Worm (Caenorhabditis elegans) whole organism, late embryonic: ENCODE data around the gene ess-2.

Experiments used
- C08G9.2 ChIP-seq: sonication (generic microtip); optimal IDR thresholded peaks from 2 replicates; lab custom pipeline; 2016; ENCODE audit warnings: mild to moderate bottlenecking, missing genetic modification characterization, moderate library complexity, missing compliant biosample characterization
- C38D4.7 ChIP-seq: fragments of 200-800 bp; sonication (Bioruptor generic); optimal IDR thresholded peaks from 2 replicates; lab custom pipeline; 2018; ENCODE audit warnings: mild to moderate bottlenecking, missing genetic modification characterization, moderate library complexity, missing compliant biosample characterization
- F13H6.1 ChIP-seq: sonication (generic microtip); optimal IDR thresholded peaks from 2 replicates; lab custom pipeline; 2016; ENCODE audit warnings: missing genetic modification characterization, missing compliant biosample characterization
- K02D7.2 ChIP-seq: sonication (generic microtip); optimal IDR thresholded peaks from 2 replicates; lab custom pipeline; 2017; ENCODE audit warnings: mild to moderate bottlenecking, missing genetic modification characterization, missing compliant biosample characterization
- K09A11.1 ChIP-seq: sonication (generic microtip); optimal IDR thresholded peaks from 2 replicates; lab custom pipeline; 2017; ENCODE audit warnings: antibody characterized with exemption, mild to moderate bottlenecking, missing genetic modification characterization, missing compliant biosample characterization; ENCODE audit not compliant: insufficient read depth
- T23F11.4 ChIP-seq: fragments of 200-800 bp; sonication (Bioruptor generic); optimal IDR thresholded peaks from 2 replicates; lab custom pipeline; 2018; ENCODE audit warnings: mild to moderate bottlenecking, missing genetic modification characterization, missing compliant biosample characterization
- Y22D7AL.16 ChIP-seq: sonication (generic microtip); optimal IDR thresholded peaks from 2 replicates; lab custom pipeline; 2016; ENCODE audit warnings: missing genetic modification characterization, missing compliant biosample characterization
- ahr-1 ChIP-seq: sonication (generic microtip); optimal IDR thresholded peaks from 2 replicates; lab custom pipeline; 2016; ENCODE audit warnings: missing genetic modification characterization, missing compliant biosample characterization
- ama-1 ChIP-seq: fragments of 150-350 bp; optimal IDR thresholded peaks from 2 replicates; lab custom pipeline; 2014
- ceh-18 ChIP-seq: sonication (generic microtip); optimal IDR thresholded peaks from 2 replicates; lab custom pipeline; 2016; ENCODE audit warnings: missing genetic modification characterization, missing compliant biosample characterization
- ceh-22 ChIP-seq: sonication (generic microtip); optimal IDR thresholded peaks from 2 replicates; lab custom pipeline; 2017; ENCODE audit warnings: missing biosample characterization, missing genetic modification characterization
- ceh-24 ChIP-seq: sonication (generic microtip); optimal IDR thresholded peaks from 2 replicates; lab custom pipeline; 2016; ENCODE audit warnings: mild to moderate bottlenecking, missing genetic modification characterization, missing compliant biosample characterization
- ceh-30 ChIP-seq: fragments of 150-350 bp; optimal IDR thresholded peaks from 2 replicates; lab custom pipeline; 2014; ENCODE audit warnings: missing biosample characterization, missing genetic modification characterization
- ceh-31 ChIP-seq: sonication (generic microtip); optimal IDR thresholded peaks from 2 replicates; lab custom pipeline; 2016; ENCODE audit warnings: missing genetic modification characterization, missing compliant biosample characterization
- ceh-34 ChIP-seq: sonication (generic microtip); optimal IDR thresholded peaks from 2 replicates; lab custom pipeline; 2016; ENCODE audit warnings: mild to moderate bottlenecking, missing genetic modification characterization, missing compliant biosample characterization
- ceh-6 ChIP-seq: fragments of 200-800 bp; sonication (Bioruptor generic); optimal IDR thresholded peaks from 2 replicates; lab custom pipeline; 2018; ENCODE audit warnings: mild to moderate bottlenecking, missing genetic modification characterization, missing compliant biosample characterization
- dve-1 ChIP-seq: sonication (generic microtip); optimal IDR thresholded peaks from 2 replicates; lab custom pipeline; 2017; ENCODE audit warnings: antibody characterized with exemption, mild to moderate bottlenecking, missing genetic modification characterization, missing compliant biosample characterization
- eyg-1 ChIP-seq: sonication (generic microtip); optimal IDR thresholded peaks from 2 replicates; lab custom pipeline; 2016; ENCODE audit warnings: missing genotype, missing genetic modification characterization, missing compliant biosample characterization
- fax-1 ChIP-seq: sonication (generic microtip); optimal IDR thresholded peaks from 2 replicates; lab custom pipeline; 2016; ENCODE audit warnings: missing genotype, missing genetic modification characterization, missing compliant biosample characterization
- fkh-10 ChIP-seq: fragments of 150-350 bp; optimal IDR thresholded peaks from 2 replicates; lab custom pipeline; 2014; ENCODE audit warnings: missing biosample characterization, missing genetic modification reagents, missing genetic modification characterization
- fkh-6 ChIP-seq: sonication (generic microtip); optimal IDR thresholded peaks from 2 replicates; lab custom pipeline; 2016; ENCODE audit warnings: missing genetic modification characterization, missing compliant biosample characterization
- hlh-6 ChIP-seq: sonication (generic microtip); optimal IDR thresholded peaks from 2 replicates; lab custom pipeline; 2016; ENCODE audit warnings: missing genotype, missing genetic modification characterization, missing compliant biosample characterization
- hlh-8 ChIP-seq: sonication (generic microtip); optimal IDR thresholded peaks from 2 replicates; lab custom pipeline; 2016; ENCODE audit warnings: missing genotype, missing genetic modification characterization, missing compliant biosample characterization
- lim-6 ChIP-seq: sonication (generic microtip); optimal IDR thresholded peaks from 2 replicates; lab custom pipeline; 2016; ENCODE audit warnings: missing genetic modification characterization, missing compliant biosample characterization
- lin-11 ChIP-seq: fragments of 200-800 bp; sonication (Bioruptor generic); optimal IDR thresholded peaks from 2 replicates; lab custom pipeline; 2018; ENCODE audit warnings: mild to moderate bottlenecking, missing genetic modification characterization, missing compliant biosample characterization
- madf-2 ChIP-seq: sonication (generic microtip); optimal IDR thresholded peaks from 2 replicates; lab custom pipeline; 2017; ENCODE audit warnings: missing genetic modification characterization, missing compliant biosample characterization
- mec-3 ChIP-seq: sonication (generic microtip); optimal IDR thresholded peaks from 2 replicates; lab custom pipeline; 2016; ENCODE audit warnings: borderline replicate concordance, missing genetic modification characterization, missing compliant biosample characterization
- nfya-1 ChIP-seq: sonication (generic microtip); optimal IDR thresholded peaks from 2 replicates; lab custom pipeline; 2017; ENCODE audit warnings: missing genetic modification characterization, mild to moderate bottlenecking, missing compliant biosample characterization, antibody characterized with exemption, moderate library complexity
- nhr-11 ChIP-seq: fragments of 150-350 bp; optimal IDR thresholded peaks from 2 replicates; lab custom pipeline; 2014; ENCODE audit warnings: missing biosample characterization, missing genetic modification characterization
- nhr-232 ChIP-seq: sonication (generic microtip); optimal IDR thresholded peaks from 2 replicates; lab custom pipeline; 2016; ENCODE audit warnings: missing genetic modification characterization, missing compliant biosample characterization
- npax-4 ChIP-seq: sonication (generic microtip); optimal IDR thresholded peaks from 2 replicates; lab custom pipeline; 2016; ENCODE audit warnings: missing genetic modification characterization, missing compliant biosample characterization
- odd-2 ChIP-seq: sonication (generic microtip); optimal IDR thresholded peaks from 2 replicates; lab custom pipeline; 2017; ENCODE audit warnings: antibody characterized with exemption, mild to moderate bottlenecking, missing genetic modification characterization, missing compliant biosample characterization
- pat-9 ChIP-seq: fragments of 200-800 bp; sonication (Bioruptor generic); optimal IDR thresholded peaks from 2 replicates; lab custom pipeline; 2018; ENCODE audit warnings: mild to moderate bottlenecking, missing genetic modification characterization, moderate library complexity, missing compliant biosample characterization
- pax-1 ChIP-seq: fragments of 150-350 bp; optimal IDR thresholded peaks from 2 replicates; lab custom pipeline; 2014; ENCODE audit warnings: missing biosample characterization, missing genetic modification characterization
- pqm-1 ChIP-seq: sonication (generic microtip); optimal IDR thresholded peaks from 2 replicates; lab custom pipeline; 2016; ENCODE audit warnings: missing genetic modification characterization, missing compliant biosample characterization
- pros-1 ChIP-seq: fragments of 150-350 bp; optimal IDR thresholded peaks from 2 replicates; lab custom pipeline; 2014; ENCODE audit warnings: missing biosample characterization, missing genetic modification reagents, missing genetic modification characterization
- ref-2 ChIP-seq: sonication (generic microtip); optimal IDR thresholded peaks from 2 replicates; lab custom pipeline; 2016; ENCODE audit warnings: missing genetic modification characterization, missing compliant biosample characterization
- rnt-1 ChIP-seq: sonication (generic microtip); optimal IDR thresholded peaks from 2 replicates; lab custom pipeline; 2016; ENCODE audit warnings: missing genetic modification characterization, missing compliant biosample characterization
- sox-2 ChIP-seq: fragments of 200-800 bp; sonication (Bioruptor generic); IDR thresholded peaks from 2 replicates; pipeline ENCODE4 v1.3.6; 2022; ENCODE audit warnings: missing genetic modification reagents, missing genetic modification characterization, missing compliant biosample characterization
- sox-4 ChIP-seq: sonication (generic microtip); optimal IDR thresholded peaks from 2 replicates; lab custom pipeline; 2017; ENCODE audit warnings: mild to moderate bottlenecking, missing genetic modification characterization, inconsistent platforms, missing compliant biosample characterization
- syd-9 ChIP-seq: sonication (generic microtip); optimal IDR thresholded peaks from 2 replicates; lab custom pipeline; 2016; ENCODE audit warnings: mild to moderate bottlenecking, missing genetic modification characterization, moderate library complexity, missing compliant biosample characterization
- ttx-3 ChIP-seq: sonication (generic microtip); optimal IDR thresholded peaks from 2 replicates; lab custom pipeline; 2016; ENCODE audit warnings: missing genetic modification reagents, missing genetic modification characterization, missing compliant biosample characterization
- unc-42 ChIP-seq: sonication (generic microtip); optimal IDR thresholded peaks from 2 replicates; lab custom pipeline; 2016; ENCODE audit warnings: missing genotype, missing genetic modification characterization, missing compliant biosample characterization
- unc-55 ChIP-seq: sonication (generic microtip); optimal IDR thresholded peaks from 2 replicates; lab custom pipeline; 2017; ENCODE audit warnings: missing biosample characterization, missing genetic modification reagents, missing genetic modification characterization
- unc-86 ChIP-seq: sonication (generic microtip); optimal IDR thresholded peaks from 2 replicates; lab custom pipeline; 2016; ENCODE audit warnings: missing genetic modification characterization, missing compliant biosample characterization
- zip-5 ChIP-seq: sonication (generic microtip); optimal IDR thresholded peaks from 2 replicates; lab custom pipeline; 2016; ENCODE audit warnings: missing genetic modification characterization, missing compliant biosample characterization
- ztf-16 ChIP-seq: sonication (generic microtip); optimal IDR thresholded peaks from 2 replicates; lab custom pipeline; 2017; ENCODE audit warnings: missing genetic modification characterization, missing compliant biosample characterization

The ess-2 gene

ce11 chrIII:8461410-8461809 is 28.7 kb downstream of the ess-2 start:
- peak; percentile 8 for TF ChIP-seq unc-55
- TF ChIP-seq dve-1, result no peak
- no peak for TF ChIP-seq ttx-3 (tag; lab: Kevin White, UChicago)
- no peak for TF ChIP-seq rnt-1 (tag; lab: Kevin White, UChicago)
- TF ChIP-seq nhr-11 (tag; lab: Kevin White, UChicago), result no peak
- TF ChIP-seq syd-9 (tag; lab: Kevin White, UChicago), result no peak
- no peak for TF ChIP-seq Y22D7AL.16 (tag; lab: Kevin White, UChicago)
- no peak for TF ChIP-seq C08G9.2
- peak; percentile 40 for TF ChIP-seq ceh-31 (tag; lab: Kevin White, UChicago)
- TF ChIP-seq npax-4 (tag; lab: Kevin White, UChicago), result no peak
- no peak for TF ChIP-seq ref-2 (tag; lab: Kevin White, UChicago)
- no peak for TF ChIP-seq pax-1 (tag; lab: Kevin White, UChicago)
- no peak for TF ChIP-seq nhr-232 (tag; lab: Kevin White, UChicago)
- TF ChIP-seq nfya-1 (tag; lab: Kevin White, UChicago), result peak; percentile 95
- no peak for TF ChIP-seq unc-86
- TF ChIP-seq fkh-10, result no peak
- no peak for TF ChIP-seq lin-11 (tag; lab: Kevin White, UChicago)
- TF ChIP-seq fkh-6, result no peak

ce11 chrIII:8457605-8458004 is 32.5 kb downstream of the ess-2 start:
- TF ChIP-seq K02D7.2 (tag; lab: Kevin White, UChicago), result no peak

- TF ChIP-seq F13H6.1 (no peak), ceh-18 (tag; lab: Kevin White, UChicago) (no peak), pat-9 (no peak), hlh-8 (tag; lab: Kevin White, UChicago) (no peak), pros-1 (no peak), unc-86 (no peak), ceh-22 (no peak)
Measured at ce11 chrIII:8451181-8451580, 39.0 kb downstream of the ess-2 start.

ce11 chrIII:8450494-8450893 is 39.7 kb downstream of the ess-2 start:
- TF ChIP-seq C38D4.7 (GFP tag; lab: Kevin White, UChicago) (no peak), K09A11.1 (tag; lab: Kevin White, UChicago) (no peak), sox-2 (GFP tag; lab: Robert Waterston, UW) (no peak), ceh-6 (no peak), eyg-1 (tag; lab: Kevin White, UChicago) (no peak), odd-2 (tag; lab: Kevin White, UChicago) (no peak), K02D7.2 (tag; lab: Kevin White, UChicago) (no peak), fkh-10 (no peak), T23F11.4 (GFP tag; lab: Kevin White, UChicago) (no peak), ama-1 (no peak), nhr-11 (tag; lab: Kevin White, UChicago) (no peak)

- TF ChIP-seq ztf-16 (tag; lab: Kevin White, UChicago) (no peak), fax-1 (no peak), unc-42 (no peak), lim-6 (tag; lab: Kevin White, UChicago) (no peak), pqm-1 (tag; lab: Kevin White, UChicago) (no peak), nhr-232 (tag; lab: Kevin White, UChicago) (no peak), ceh-24 (no peak), fkh-6 (no peak), ceh-34 (tag; lab: Kevin White, UChicago) (no peak), ceh-30 (tag; lab: Kevin White, UChicago) (no peak), eyg-1 (tag; lab: Kevin White, UChicago) (no peak), madf-2 (tag; lab: Kevin White, UChicago) (no peak), hlh-6 (tag; lab: Kevin White, UChicago) (no peak), sox-4 (tag; lab: Kevin White, UChicago) (no peak), ahr-1 (tag; lab: Kevin White, UChicago) (no peak), zip-5 (tag; lab: Kevin White, UChicago) (no peak), mec-3 (tag; lab: Kevin White, UChicago) (no peak), ceh-22 (no peak)
Measured at ce11 chrIII:8449160-8449807, 40.9 kb downstream of the ess-2 start, which contains the start of gene mrpl-32. Gene mrpl-32, plus strand, starts transcription at chrIII:8449757.
